Fruit fly (Drosophila melanogaster) whole organism, pupa: ENCODE results near the gene CG31626.
A peak's percentile ranks its signal among the peaks of the same experiment; 100 is the strongest.

Experiments used
- CG10348 ChIP-seq: fragments of 200-800 bp; sonication (Bioruptor generic); IDR thresholded peaks from 2 replicates; pipeline ENCODE4 v1.3.6; 2022; ENCODE audit warnings: missing biosample characterization, missing genetic modification characterization
- CG12605 ChIP-seq: fragments of 200-800 bp; sonication (Bioruptor generic); IDR thresholded peaks from 2 replicates; pipeline ENCODE4 v1.3.6; 2022; ENCODE audit warnings: missing biosample characterization, missing genetic modification characterization
- CG13204 ChIP-seq: fragments of 200-800 bp; sonication (Bioruptor generic); optimal IDR thresholded peaks from 2 replicates; lab custom pipeline; 2018; ENCODE audit warnings: missing biosample characterization, mild to moderate bottlenecking, missing genetic modification characterization, moderate library complexity
- CG14655 ChIP-seq: fragments of 200-800 bp; sonication (Bioruptor generic); optimal IDR thresholded peaks from 3 replicates; lab custom pipeline; 2017; ENCODE audit warnings: mild to moderate bottlenecking, missing biosample characterization, missing genetic modification reagents, missing genetic modification characterization
- CG15710 ChIP-seq: fragments of 200-800 bp; sonication (Bioruptor generic); optimal IDR thresholded peaks from 2 replicates; lab custom pipeline; 2018; ENCODE audit warnings: missing biosample characterization, mild to moderate bottlenecking, missing genetic modification characterization, moderate library complexity
- CG17806 ChIP-seq: fragments of 200-800 bp; sonication (Bioruptor generic); optimal IDR thresholded peaks from 2 replicates; lab custom pipeline; 2018; ENCODE audit warnings: missing biosample characterization, mild to moderate bottlenecking, missing genetic modification characterization, moderate library complexity
- CG32121 ChIP-seq: fragments of 200-800 bp; sonication (Bioruptor generic); IDR thresholded peaks from 2 replicates; pipeline ENCODE4 v1.3.6; 2022; ENCODE audit warnings: missing biosample characterization, missing genetic modification characterization
- CG34367 ChIP-seq: fragments of 200-800 bp; sonication (Bioruptor generic); optimal IDR thresholded peaks from 2 replicates; lab custom pipeline; 2018; ENCODE audit warnings: missing biosample characterization, mild to moderate bottlenecking, missing genetic modification characterization
- CG4496 ChIP-seq: fragments of 200-800 bp; sonication (Bioruptor generic); IDR thresholded peaks from 3 replicates; pipeline ENCODE4 v1.3.6; 2022; ENCODE audit warnings: missing biosample characterization, missing genetic modification characterization
- CG8159 ChIP-seq: fragments of 200-800 bp; sonication (Bioruptor generic); optimal IDR thresholded peaks from 3 replicates; lab custom pipeline; 2018; ENCODE audit warnings: missing biosample characterization, mild to moderate bottlenecking, missing genetic modification characterization, moderate library complexity
- CG8301 ChIP-seq: fragments of 200-800 bp; sonication (Bioruptor generic); optimal IDR thresholded peaks from 2 replicates; lab custom pipeline; 2018; ENCODE audit warnings: missing biosample characterization, mild to moderate bottlenecking, missing genetic modification characterization
- CG9948 ChIP-seq: fragments of 200-800 bp; sonication (Bioruptor generic); optimal IDR thresholded peaks from 2 replicates; lab custom pipeline; 2018; ENCODE audit warnings: missing biosample characterization, mild to moderate bottlenecking, missing genetic modification characterization, moderate library complexity
- D1 ChIP-seq: fragments of 200-800 bp; sonication (Bioruptor generic); optimal IDR thresholded peaks from 2 replicates; lab custom pipeline; 2018; ENCODE audit warnings: missing biosample characterization, mild to moderate bottlenecking, missing genetic modification characterization, moderate library complexity
- EcR ChIP-seq: fragments of 200-800 bp; sonication (Bioruptor generic); optimal IDR thresholded peaks from 3 replicates; lab custom pipeline; 2019; ENCODE audit warnings: missing biosample characterization, missing genetic modification characterization, mild to moderate bottlenecking, moderate library complexity, missing genetic modification reagents
- Ets98B ChIP-seq: fragments of 200-800 bp; sonication (Bioruptor generic); IDR thresholded peaks from 2 replicates; pipeline ENCODE4 v1.3.6; 2022; ENCODE audit warnings: missing biosample characterization, missing genetic modification characterization
- Pif1A ChIP-seq: fragments of 200-800 bp; sonication (Bioruptor generic); optimal IDR thresholded peaks from 3 replicates; lab custom pipeline; 2016; ENCODE audit warnings: missing biosample characterization, missing genetic modification characterization
- Pif1B ChIP-seq: fragments of 200-800 bp; sonication (Bioruptor generic); optimal IDR thresholded peaks from 3 replicates; lab custom pipeline; 2016; ENCODE audit warnings: missing biosample characterization, missing genetic modification characterization
- Snoo ChIP-seq: fragments of 200-800 bp; sonication (Bioruptor generic); optimal IDR thresholded peaks from 3 replicates; lab custom pipeline; 2017; ENCODE audit warnings: missing biosample characterization, mild to moderate bottlenecking, missing genetic modification characterization, inconsistent platforms
- fd96Ca ChIP-seq: fragments of 200-800 bp; sonication (Bioruptor generic); IDR thresholded peaks from 3 replicates; pipeline ENCODE4 v1.3.6; 2022; ENCODE audit warnings: missing biosample characterization, missing genetic modification characterization
- gl ChIP-seq: fragments of 200-800 bp; sonication (Bioruptor generic); optimal IDR thresholded peaks from 2 replicates; lab custom pipeline; 2018; ENCODE audit warnings: missing biosample characterization, mild to moderate bottlenecking, missing genetic modification characterization
- rn ChIP-seq: fragments of 200-800 bp; sonication (Bioruptor generic); IDR thresholded peaks from 2 replicates; pipeline ENCODE4 v1.3.6; 2022; ENCODE audit warnings: missing biosample characterization, missing genetic modification characterization

Gene CG31626

DNA sequence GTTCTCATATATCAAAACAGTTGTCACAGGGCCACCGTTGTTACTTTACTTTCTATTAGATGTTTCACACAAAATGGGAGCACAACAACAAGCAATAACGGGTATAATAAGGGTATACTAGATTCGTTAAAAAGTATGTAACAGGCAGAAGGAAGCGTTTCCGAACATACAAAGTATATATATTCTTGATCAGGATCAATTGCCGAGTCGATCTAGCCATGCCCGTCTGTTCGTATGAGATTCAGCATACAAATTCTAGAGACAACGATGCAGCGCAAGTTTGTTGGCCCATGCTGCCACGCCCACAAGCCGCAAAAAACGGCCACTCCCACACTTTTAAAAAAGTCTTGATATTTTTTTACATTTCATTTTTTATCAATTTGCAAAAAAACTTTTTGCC, 36.3 kb downstream of the CG31626 start, which contains the start of gene CG31624:
Gene CG31624 (minus strand): TSS at position 101 of the 400 bp plus-strand sequence.
- TF ChIP-seq CG34367 (no peak), Ets98B (GFP tag; lab: Robert Waterston, UW) (no peak), fd96Ca (no peak), CG13204 (no peak), CG4496 (GFP tag; lab: Robert Waterston, UW) (no peak), EcR (no peak), CG10348 (GFP tag; lab: Robert Waterston, UW) (no peak), Pif1A (GFP tag; lab: Kevin White, UChicago) (no peak), CG15710 (tag; lab: Kevin White, UChicago) (no peak), CG8159 (tag; lab: Kevin White, UChicago) (no peak), Snoo (tag; lab: Kevin White, UChicago) (no peak), CG8301 (no peak), gl (tag; lab: Kevin White, UChicago) (no peak), CG17806 (no peak), CG9948 (tag; lab: Kevin White, UChicago) (no peak), Pif1B (GFP tag; lab: Kevin White, UChicago) (no peak), D1 (tag; lab: Kevin White, UChicago) (no peak), CG14655 (GFP tag; lab: Kevin White, UChicago) (no peak), rn (GFP tag; lab: Robert Waterston, UW) (no peak)

DNA sequence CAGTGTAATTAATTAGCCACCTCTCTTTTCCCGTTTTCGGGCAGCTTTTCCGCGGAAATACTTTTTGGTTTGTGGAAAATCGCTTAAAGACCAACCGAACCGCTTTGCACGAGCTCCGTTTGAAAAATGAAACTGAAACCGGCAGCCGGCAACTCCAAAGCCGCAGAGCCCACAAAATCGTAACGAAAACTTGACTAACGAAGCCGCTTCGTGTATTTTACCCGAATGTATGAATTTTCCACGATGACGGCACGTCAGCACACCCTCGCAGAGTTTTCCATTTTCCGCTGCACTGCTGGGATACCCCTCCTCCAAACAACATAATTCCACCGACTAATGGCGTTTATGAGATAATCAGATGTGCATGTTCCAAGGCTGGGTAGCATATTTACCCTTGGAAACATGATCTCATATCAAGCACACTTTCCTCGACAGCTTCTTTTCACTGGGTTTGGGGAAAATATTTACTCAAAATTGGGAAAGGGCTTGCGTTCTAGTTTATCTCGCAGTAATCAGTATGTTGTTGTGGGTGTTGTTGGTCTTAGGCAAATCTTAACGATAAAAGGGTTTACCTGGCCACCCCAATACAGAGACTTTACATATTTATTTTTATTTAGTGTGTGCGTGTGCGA, 37.8 kb downstream of the CG31626 start, which contains the start of gene Ret:
Gene Ret (minus strand): TSS at position 130 of the 632 bp plus-strand sequence.
- TF ChIP-seq EcR: no peak
- peak; percentile 52; the same call in 1 of the 3 replicates for TF ChIP-seq CG4496 (GFP tag; lab: Robert Waterston, UW)

DNA sequence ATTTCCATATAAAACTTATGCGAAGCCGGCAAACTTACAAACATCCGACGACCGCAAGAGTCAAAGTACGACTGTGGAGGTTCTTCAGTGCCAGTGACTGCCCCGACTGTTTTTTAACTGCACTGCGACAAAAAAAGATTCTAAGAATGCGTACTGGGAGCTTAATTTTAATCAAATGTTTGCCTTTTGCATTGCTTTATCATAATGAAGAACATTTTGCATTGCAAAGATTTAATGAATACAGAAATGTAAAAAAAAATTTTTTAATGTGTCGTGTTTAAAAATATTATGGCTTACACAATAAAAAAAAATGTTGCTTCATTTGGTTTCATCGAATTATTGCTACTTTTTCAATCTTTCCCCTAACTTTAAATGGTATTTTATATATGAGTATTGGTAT, 39.4 kb downstream of the CG31626 start:
- TF ChIP-seq CG8301 (peak; percentile 45), CG17806 (peak; percentile 47), CG10348 (GFP tag; lab: Robert Waterston, UW) (no peak), D1 (tag; lab: Kevin White, UChicago) (no peak), gl (tag; lab: Kevin White, UChicago) (no peak), Pif1B (GFP tag; lab: Kevin White, UChicago) (peak; percentile 30), CG13204 (no peak), Pif1A (GFP tag; lab: Kevin White, UChicago) (peak; percentile 18), CG15710 (tag; lab: Kevin White, UChicago) (no peak), CG8159 (tag; lab: Kevin White, UChicago) (peak; percentile 26), CG4496 (GFP tag; lab: Robert Waterston, UW) (peak; percentile 60; the same call in 1 of the 3 replicates), Snoo (tag; lab: Kevin White, UChicago) (no peak), CG9948 (tag; lab: Kevin White, UChicago) (peak; percentile 40), CG32121 (GFP tag; lab: Robert Waterston, UW) (peak; percentile 52), fd96Ca (no peak), EcR (no peak), Ets98B (GFP tag; lab: Robert Waterston, UW) (peak; percentile 42; the same call in 1 of the 2 replicates), rn (GFP tag; lab: Robert Waterston, UW) (peak; percentile 55), CG14655 (GFP tag; lab: Kevin White, UChicago) (peak; percentile 53), CG12605 (no peak), CG34367 (no peak)
- TF ChIP-seq, all 21 proteins: peak for 11

DNA sequence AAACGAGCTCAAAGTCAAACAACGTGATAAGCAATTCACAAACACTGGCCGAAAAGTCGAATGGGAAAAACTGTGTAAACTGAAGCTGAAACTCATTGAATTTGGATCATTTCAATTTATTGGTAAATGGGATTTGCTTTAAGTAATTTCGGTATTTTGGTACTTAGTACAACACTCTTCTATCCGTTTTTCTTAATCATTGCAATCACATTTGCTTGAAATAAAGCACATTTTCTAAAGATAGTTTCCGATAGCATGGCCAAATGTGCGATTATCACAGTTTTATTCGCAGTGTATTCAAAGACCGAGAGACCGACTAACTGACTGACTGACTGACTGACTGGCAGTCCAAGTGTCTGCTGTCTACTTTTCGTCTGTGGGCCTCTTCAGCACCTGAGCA, 40.0 kb downstream of the CG31626 start:
- TF ChIP-seq CG15710 (tag; lab: Kevin White, UChicago) (no peak), gl (tag; lab: Kevin White, UChicago) (no peak), Snoo (tag; lab: Kevin White, UChicago) (no peak), fd96Ca (0 out of 3 replicates have a peak, but pooled peaks have one; percentile 20), CG17806 (peak; percentile 17), CG8301 (peak; percentile 58), CG8159 (tag; lab: Kevin White, UChicago) (peak; percentile 45), Pif1A (GFP tag; lab: Kevin White, UChicago) (peak; percentile 20), CG13204 (no peak), CG4496 (GFP tag; lab: Robert Waterston, UW) (0 out of 3 replicates have a peak, but pooled peaks have one; percentile 23), CG10348 (GFP tag; lab: Robert Waterston, UW) (no peak), EcR (no peak), Ets98B (GFP tag; lab: Robert Waterston, UW) (no peak), CG12605 (no peak), CG34367 (peak; percentile 17), CG14655 (GFP tag; lab: Kevin White, UChicago) (peak; percentile 59), CG9948 (tag; lab: Kevin White, UChicago) (peak; percentile 50), CG32121 (GFP tag; lab: Robert Waterston, UW) (peak; percentile 47; the same call in 1 of the 2 replicates)

DNA sequence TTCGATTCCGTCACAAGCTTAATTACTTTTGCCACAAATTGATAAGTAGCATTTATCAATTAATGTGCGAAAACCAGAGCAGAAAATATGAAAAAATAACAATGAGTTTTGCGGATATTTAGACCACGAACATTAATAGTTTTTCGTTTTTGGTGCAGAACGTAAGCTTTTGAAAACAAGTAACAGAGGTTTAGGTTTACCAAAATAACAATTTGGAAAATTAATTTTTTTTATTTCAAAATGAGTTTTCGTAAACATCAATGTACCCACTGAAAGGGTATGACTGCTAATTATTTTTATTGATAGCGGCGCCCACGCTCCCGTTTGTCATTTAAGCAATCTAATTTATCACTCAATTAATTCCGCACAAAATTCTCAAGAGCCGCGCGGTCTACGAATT, 41.2 kb downstream of the CG31626 start:
- TF ChIP-seq CG10348 (GFP tag; lab: Robert Waterston, UW): no peak
- no peak for TF ChIP-seq CG9948 (tag; lab: Kevin White, UChicago)
- no peak for TF ChIP-seq Snoo (tag; lab: Kevin White, UChicago)
- TF ChIP-seq CG32121 (GFP tag; lab: Robert Waterston, UW): no peak
- no peak for TF ChIP-seq gl (tag; lab: Kevin White, UChicago)
- TF ChIP-seq fd96Ca: no peak

- no peak for TF ChIP-seq CG14655 (GFP tag; lab: Kevin White, UChicago)
- TF ChIP-seq fd96Ca: no peak
- TF ChIP-seq EcR: no peak
Measured at dm6 chr2L:21189273-21189781, 47.2 kb downstream of the CG31626 start.
